Fruit fly (Drosophila melanogaster): ENCODE data around the gene tim.
A peak's percentile ranks its signal among the peaks of the same experiment; 100 is the strongest.

Gene tim

DNA sequence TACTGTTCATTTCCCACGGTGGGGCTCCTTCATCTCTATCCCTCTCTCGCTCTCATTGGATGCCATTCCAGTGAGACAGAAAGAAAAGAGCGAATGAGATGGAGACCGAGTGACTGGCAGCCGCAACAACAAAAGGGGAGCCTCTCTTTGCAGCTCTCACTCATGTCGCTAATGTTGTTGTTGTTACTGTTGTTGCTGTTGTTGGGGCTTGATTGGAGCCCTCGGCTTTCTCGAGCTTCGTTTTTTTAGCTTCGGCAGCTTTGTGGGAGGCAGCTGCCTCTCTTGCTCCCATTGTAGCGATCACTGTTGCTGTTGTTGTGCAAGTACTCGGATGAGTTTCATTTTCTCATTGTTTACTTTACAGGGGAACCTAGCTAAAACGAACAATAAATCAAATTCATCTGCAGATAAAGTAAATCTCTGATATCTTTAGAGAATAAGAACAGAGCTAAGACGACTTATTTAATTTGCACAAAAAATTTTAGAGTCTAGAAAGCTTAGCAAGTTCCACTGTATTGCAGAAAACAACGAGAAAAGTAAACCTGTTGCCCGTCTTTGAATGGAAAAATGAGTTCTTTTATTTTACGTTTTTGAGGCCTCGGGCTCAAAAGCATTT lies 26.4 kb upstream of the tim start (continued):
- TF ChIP-seq CG8632 (GFP tag; optimal IDR thresholded peaks at IDR 0.05), result peak; percentile 89
- TF ChIP-seq dsx (GFP tag; optimal IDR thresholded peaks at IDR 0.05; ENCODE audit: poor library complexity, severe bottlenecking), result peak; percentile 84
- peak; percentile 76 to 82 for TF ChIP-seq salr (GFP tag; optimal IDR thresholded peaks at IDR 0.05)
- peak; percentile 96 for TF ChIP-seq CG6163 (GFP tag; IDR thresholded peaks at IDR 0.05)
- peak; percentile 84 for TF ChIP-seq CG32006 (GFP tag; optimal IDR thresholded peaks at IDR 0.05)
- peak; percentile 93 for TF ChIP-seq esn (GFP tag; optimal IDR thresholded peaks at IDR 0.05)
- peak; percentile 93 for TF ChIP-seq Met (GFP tag; optimal IDR thresholded peaks at IDR 0.05)
- peak; percentile 94 for TF ChIP-seq topi (GFP tag; optimal IDR thresholded peaks at IDR 0.05)

DNA sequence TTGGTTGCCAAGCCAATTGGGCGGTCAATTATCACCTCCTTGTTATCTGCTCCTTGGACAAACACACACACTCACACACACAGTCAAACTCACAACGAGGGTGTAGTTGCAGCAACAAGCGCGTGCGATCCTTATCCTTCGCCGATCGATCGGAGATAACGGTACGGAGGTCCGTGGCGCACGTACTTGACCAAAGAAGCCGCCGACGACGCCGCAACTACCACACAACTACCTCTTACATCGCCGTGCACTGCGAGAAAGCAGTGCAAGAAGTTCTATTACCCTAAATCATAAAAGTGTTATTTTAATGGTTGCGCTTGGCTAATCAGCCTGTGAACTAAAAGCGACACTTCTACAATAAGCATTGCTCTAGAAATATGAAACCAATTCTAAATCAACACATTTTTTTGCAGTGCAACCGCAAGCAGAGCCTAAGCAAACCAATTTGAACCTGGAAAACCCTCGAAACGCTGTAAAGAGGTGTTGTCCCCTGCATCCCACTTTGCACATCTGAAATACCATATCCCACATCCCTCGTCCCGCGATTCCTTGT lies 25.1 kb upstream of the tim start:
- no peak for TF ChIP-seq CG9139 (GFP tag; optimal IDR thresholded peaks at IDR 0.05)
- TF ChIP-seq Sox14 (GFP tag; optimal IDR thresholded peaks at IDR 0.05), result peak; percentile 66
- TF ChIP-seq lz (GFP tag; optimal IDR thresholded peaks at IDR 0.05), result peak; percentile 37
- peak; percentile 57; the same call in 1 of the 3 replicates for TF ChIP-seq CG6163 (GFP tag; IDR thresholded peaks at IDR 0.05)
- peak; percentile 19 for TF ChIP-seq CG3032 (tag; optimal IDR thresholded peaks at IDR 0.05)
- TF ChIP-seq CG15336 (GFP tag; IDR thresholded peaks at IDR 0.05), result 0 out of 2 replicates have a peak, but pooled peaks have one; percentile 8
- peak; percentile 11 for TF ChIP-seq spab (GFP tag; optimal IDR thresholded peaks at IDR 0.05)
- no peak for TF ChIP-seq Hr38 (GFP tag; optimal IDR thresholded peaks at IDR 0.05)
- no peak for TF ChIP-seq fd85E (GFP tag; optimal IDR thresholded peaks at IDR 0.05)
- peak; percentile 37 for TF ChIP-seq acj6 (GFP tag; optimal IDR thresholded peaks at IDR 0.05)
- TF ChIP-seq fkh (GFP tag; optimal IDR thresholded peaks at IDR 0.05), result no peak
- TF ChIP-seq pdm3 (GFP tag; optimal IDR thresholded peaks at IDR 0.05), result no peak
- TF ChIP-seq CG11902 (GFP tag; optimal IDR thresholded peaks at IDR 0.05), result peak; percentile 18
- no peak for TF ChIP-seq svp (GFP tag)
- peak; percentile 2 for TF ChIP-seq Sox15 (GFP tag; optimal IDR thresholded peaks at IDR 0.05)
- no peak for TF ChIP-seq CG8119 (GFP tag; IDR thresholded peaks at IDR 0.05)
- TF ChIP-seq CG6276 (GFP tag; optimal IDR thresholded peaks at IDR 0.05), result no peak
- TF ChIP-seq OdsH (GFP tag; optimal IDR thresholded peaks at IDR 0.05), result peak; percentile 20
- no peak for TF ChIP-seq ss (GFP tag; optimal IDR thresholded peaks at IDR 0.05)
- TF ChIP-seq CG11762 (GFP tag; optimal IDR thresholded peaks at IDR 0.05; ENCODE audit: insufficient read depth), result no peak
- TF ChIP-seq CG7368 (GFP tag; optimal IDR thresholded peaks at IDR 0.05), result no peak
- TF ChIP-seq Lpt (GFP tag; optimal IDR thresholded peaks at IDR 0.05), result no peak
- TF ChIP-seq esn (GFP tag; optimal IDR thresholded peaks at IDR 0.05), result peak; percentile 49
- peak; percentile 54 for TF ChIP-seq Met (GFP tag; optimal IDR thresholded peaks at IDR 0.05)
- TF ChIP-seq dsx (GFP tag; optimal IDR thresholded peaks at IDR 0.05; ENCODE audit: poor library complexity, severe bottlenecking), result no peak
- TF ChIP-seq Blimp-1 (GFP tag; optimal IDR thresholded peaks at IDR 0.05), result no peak
- peak; percentile 27 for TF ChIP-seq topi (GFP tag; optimal IDR thresholded peaks at IDR 0.05)
- no peak for TF ChIP-seq CG4318 (GFP tag; optimal IDR thresholded peaks at IDR 0.05)
- TF ChIP-seq CG10631 (GFP tag; optimal IDR thresholded peaks at IDR 0.05), result peak; percentile 16
- peak; percentile 66; the same call in 1 of the 3 replicates for TF ChIP-seq eg (GFP tag; IDR thresholded peaks at IDR 0.05)
- no peak for TF ChIP-seq dac (GFP tag; optimal IDR thresholded peaks at IDR 0.05)
- TF ChIP-seq CG6854 (GFP tag; optimal IDR thresholded peaks at IDR 0.05), result no peak
- no peak for TF ChIP-seq vri (GFP tag; optimal IDR thresholded peaks at IDR 0.05)
- no peak for TF ChIP-seq Eip93F (GFP tag; optimal IDR thresholded peaks at IDR 0.05)
- peak; percentile 76 for TF ChIP-seq Eip78C (GFP tag)
- peak; percentile 41 for TF ChIP-seq CG31627 (GFP tag; optimal IDR thresholded peaks at IDR 0.05)
- TF ChIP-seq Sox102F (GFP tag; optimal IDR thresholded peaks at IDR 0.05), result peak; percentile 13
- TF ChIP-seq Ets21C (GFP tag; optimal IDR thresholded peaks at IDR 0.05), result no peak
- TF ChIP-seq Gug (GFP tag; IDR thresholded peaks at IDR 0.05), result no peak
- no peak for TF ChIP-seq CG8632 (GFP tag; optimal IDR thresholded peaks at IDR 0.05)
- peak; percentile 14 for TF ChIP-seq CG8319 (GFP tag; optimal IDR thresholded peaks at IDR 0.05)
- TF ChIP-seq salr (GFP tag; optimal IDR thresholded peaks at IDR 0.05), result no peak
- no peak for TF ChIP-seq CG1621 (tag; optimal IDR thresholded peaks at IDR 0.05)
- 0 out of 2 replicates have a peak, but pooled peaks have one; percentile 19 for TF ChIP-seq CG11294 (GFP tag; IDR thresholded peaks at IDR 0.05)
- peak; percentile 54 for TF ChIP-seq Hr39 (GFP tag; optimal IDR thresholded peaks at IDR 0.05)
- TF ChIP-seq CG6792 (GFP tag; optimal IDR thresholded peaks at IDR 0.05), result peak; percentile 24
